Worm (Caenorhabditis elegans) whole organism, early embryonic: ENCODE data around the gene jmjd-3.2.

Experiments
- B0310.2 ChIP-seq: sonication (generic microtip); optimal IDR thresholded peaks from 2 replicates; lab custom pipeline; 2016; ENCODE audit warnings: mild to moderate bottlenecking, missing genetic modification characterization, missing compliant biosample characterization
- F13C5.2 ChIP-seq: sonication (generic microtip); optimal IDR thresholded peaks from 2 replicates; lab custom pipeline; 2017; ENCODE audit warnings: mild to moderate bottlenecking, missing genetic modification characterization, inconsistent platforms, missing compliant biosample characterization
- aly-1 ChIP-seq: sonication (generic microtip); optimal IDR thresholded peaks from 2 replicates; lab custom pipeline; 2016; ENCODE audit warnings: missing genetic modification characterization, missing compliant biosample characterization
- ama-1 ChIP-seq: fragments of 150-350 bp; optimal IDR thresholded peaks from 2 replicates; lab custom pipeline; 2014
- ceh-13 ChIP-seq: fragments of 200-800 bp; sonication (Bioruptor generic); optimal IDR thresholded peaks from 2 replicates; lab custom pipeline; 2018; ENCODE audit warnings: mild to moderate bottlenecking, missing genetic modification characterization, missing compliant biosample characterization
- ceh-36 ChIP-seq: sonication (generic microtip); optimal IDR thresholded peaks from 2 replicates; lab custom pipeline; 2016; ENCODE audit warnings: missing genetic modification characterization, inconsistent platforms, missing compliant biosample characterization
- ets-7 ChIP-seq: sonication (generic microtip); optimal IDR thresholded peaks from 2 replicates; lab custom pipeline; 2016; ENCODE audit warnings: missing genotype, missing genetic modification characterization, missing compliant biosample characterization
- flt-1 ChIP-seq: fragments of 200-800 bp; sonication (Bioruptor generic); IDR thresholded peaks from 2 replicates; pipeline ENCODE4 v1.3.6; 2022; ENCODE audit warnings: missing genetic modification characterization, missing compliant biosample characterization
- hmbx-1 ChIP-seq: sonication (generic microtip); optimal IDR thresholded peaks from 2 replicates; lab custom pipeline; 2016; ENCODE audit warnings: mild to moderate bottlenecking, missing genetic modification characterization, missing compliant biosample characterization
- hmg-4 ChIP-seq: fragments of 200-800 bp; sonication (Bioruptor generic); optimal IDR thresholded peaks from 2 replicates; lab custom pipeline; 2018; ENCODE audit warnings: mild to moderate bottlenecking, missing genetic modification characterization, missing compliant biosample characterization
- hnd-1 ChIP-seq: sonication (generic microtip); optimal IDR thresholded peaks from 2 replicates; lab custom pipeline; 2016; ENCODE audit warnings: missing genetic modification characterization, missing compliant biosample characterization
- pes-1 ChIP-seq: fragments of 200-800 bp; sonication (Bioruptor generic); IDR thresholded peaks from 2 replicates; pipeline ENCODE4 v1.3.6; 2022; ENCODE audit warnings: missing genetic modification reagents, missing genetic modification characterization, missing compliant biosample characterization
- scrt-1 ChIP-seq: fragments of 200-800 bp; sonication (Bioruptor generic); IDR thresholded peaks from 2 replicates; pipeline ENCODE4 v1.3.6; 2022; ENCODE audit warnings: missing genetic modification characterization, missing compliant biosample characterization
- sea-1 ChIP-seq: fragments of 200-800 bp; sonication (Bioruptor generic); conservative IDR thresholded peaks from 2 replicates; pipeline ENCODE4 v1.3.6; 2022; ENCODE audit warnings: missing genetic modification characterization, missing compliant biosample characterization
- tbx-11 ChIP-seq: fragments of 200-800 bp; sonication (Bioruptor generic); IDR thresholded peaks from 2 replicates; pipeline ENCODE4 v1.3.6; 2022; ENCODE audit warnings: missing genetic modification characterization, missing compliant biosample characterization
- tbx-37 ChIP-seq: fragments of 200-800 bp; sonication (Bioruptor generic); conservative IDR thresholded peaks from 2 replicates; pipeline ENCODE4 v1.3.6; 2022; ENCODE audit warnings: missing genetic modification reagents, missing genetic modification characterization, missing compliant biosample characterization
- tra-4 ChIP-seq: sonication (generic microtip); optimal IDR thresholded peaks from 2 replicates; lab custom pipeline; 2017; ENCODE audit warnings: missing genetic modification characterization, missing compliant biosample characterization

The jmjd-3.2 gene

ce11 chrX:14447910-14448309 lies at the start of gene jmjd-3.2:
jmjd-3.2 (plus strand) TSS chrX:14448210.
- TF ChIP-seq tra-4 (tag; lab: Kevin White, UChicago) (no peak), tbx-37 (GFP tag; lab: Robert Waterston, UW) (no peak), hnd-1 (tag; lab: Kevin White, UChicago) (no peak), ets-7 (no peak), ama-1 (lab: Kevin White, UChicago) (no peak), F13C5.2 (tag; lab: Kevin White, UChicago) (no peak), hmg-4 (GFP tag; lab: Kevin White, UChicago) (no peak), sea-1 (no peak), ceh-36 (no peak), scrt-1 (GFP tag; lab: Robert Waterston, UW) (no peak), hmbx-1 (tag; lab: Kevin White, UChicago) (no peak), aly-1 (no peak), pes-1 (GFP tag; lab: Robert Waterston, UW) (no peak), tbx-11 (GFP tag; lab: Robert Waterston, UW) (no peak), ceh-13 (GFP tag; lab: Kevin White, UChicago) (no peak)

DNA sequence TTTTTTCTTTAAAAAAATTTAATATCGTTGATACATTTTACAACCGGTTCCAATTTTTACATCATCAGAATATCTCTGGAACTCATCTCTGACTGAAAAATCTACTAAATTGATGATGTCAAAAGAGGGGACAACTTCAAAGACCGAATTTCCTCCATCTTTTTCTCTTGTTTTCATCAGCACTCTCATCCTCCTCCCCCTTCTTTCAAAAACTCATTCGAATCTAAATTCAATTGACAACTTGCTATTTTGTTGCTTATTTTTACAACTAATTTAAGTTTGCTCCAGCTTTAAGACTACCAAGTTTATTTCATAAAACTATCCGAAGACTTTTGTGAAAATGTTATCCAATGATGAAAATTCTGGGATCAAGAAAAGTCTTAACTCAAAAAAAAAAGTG lies 49.0 kb upstream of the jmjd-3.2 start:
- no peak for TF ChIP-seq sea-1
- TF ChIP-seq flt-1 (GFP tag; lab: Robert Waterston, UW), result no peak
- TF ChIP-seq ama-1 (lab: Kevin White, UChicago), result no peak
- TF ChIP-seq hmbx-1 (tag; lab: Kevin White, UChicago), result no peak
- no peak for TF ChIP-seq ceh-13 (GFP tag; lab: Kevin White, UChicago)
- TF ChIP-seq F13C5.2 (tag; lab: Kevin White, UChicago), result no peak
- no peak for TF ChIP-seq ceh-36
- TF ChIP-seq hmg-4 (GFP tag; lab: Kevin White, UChicago), result no peak
- TF ChIP-seq tbx-37 (GFP tag; lab: Robert Waterston, UW), result no peak
- TF ChIP-seq tra-4 (tag; lab: Kevin White, UChicago), result no peak
- no peak for TF ChIP-seq B0310.2 (tag; lab: Kevin White, UChicago)
- no peak for TF ChIP-seq scrt-1 (GFP tag; lab: Robert Waterston, UW)
- no peak for TF ChIP-seq aly-1
- no peak for TF ChIP-seq pes-1 (GFP tag; lab: Robert Waterston, UW)

DNA sequence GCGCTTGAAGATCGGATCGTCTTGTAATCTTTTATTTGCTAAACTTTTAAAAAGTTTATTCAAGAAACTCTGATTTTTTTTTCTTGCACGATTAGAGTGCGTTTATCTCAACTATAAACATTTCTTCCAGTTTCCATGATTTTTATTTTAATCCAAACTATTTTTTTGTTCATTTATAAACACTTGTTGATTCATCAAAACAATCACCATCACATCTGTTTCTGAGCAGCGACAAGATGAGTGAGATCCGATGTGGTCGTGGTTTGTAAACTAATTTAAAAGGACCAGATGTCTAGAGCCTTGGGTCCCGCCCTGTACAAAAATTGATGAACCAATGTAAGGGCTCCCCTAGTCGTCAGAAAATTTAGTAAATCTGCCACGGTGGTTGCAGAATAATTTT lies 46.8 kb upstream of the jmjd-3.2 start:
- no peak for TF ChIP-seq tbx-37 (GFP tag; lab: Robert Waterston, UW)
- no peak for TF ChIP-seq pes-1 (GFP tag; lab: Robert Waterston, UW)
- no peak for TF ChIP-seq aly-1
- TF ChIP-seq ama-1 (lab: Kevin White, UChicago), result no peak
- TF ChIP-seq hmbx-1 (tag; lab: Kevin White, UChicago), result no peak

DNA sequence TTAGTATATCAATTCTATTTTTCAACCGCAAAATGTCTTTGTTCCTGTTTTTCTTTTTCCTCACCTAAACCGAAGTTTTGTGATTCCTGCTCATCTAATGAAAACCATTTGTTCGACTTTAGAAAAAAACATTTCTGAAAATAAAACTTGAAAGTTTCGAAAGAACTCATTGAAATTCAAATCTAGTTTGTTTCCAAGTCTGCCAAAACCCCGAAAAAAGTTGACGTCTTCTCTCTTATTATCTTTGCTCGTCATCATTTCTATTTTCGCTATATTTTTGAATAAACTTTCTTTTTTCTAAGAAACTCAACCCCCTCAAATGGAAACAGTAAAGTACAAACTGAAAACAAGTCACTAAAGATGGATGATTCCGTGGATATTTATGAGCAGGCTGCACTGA lies 42.2 kb upstream of the jmjd-3.2 start, which contains the start of gene frpr-17:
Gene frpr-17, plus strand, starts transcription at position 301 of the 400 bp plus-strand sequence.
- TF ChIP-seq flt-1 (GFP tag; lab: Robert Waterston, UW) (no peak), ceh-13 (GFP tag; lab: Kevin White, UChicago) (no peak), ets-7 (no peak), ama-1 (lab: Kevin White, UChicago) (no peak), tra-4 (tag; lab: Kevin White, UChicago) (no peak), tbx-37 (GFP tag; lab: Robert Waterston, UW) (no peak), hmg-4 (GFP tag; lab: Kevin White, UChicago) (no peak), pes-1 (GFP tag; lab: Robert Waterston, UW) (no peak), hnd-1 (tag; lab: Kevin White, UChicago) (no peak), ceh-36 (no peak), hmbx-1 (tag; lab: Kevin White, UChicago) (no peak), scrt-1 (GFP tag; lab: Robert Waterston, UW) (no peak), tbx-11 (GFP tag; lab: Robert Waterston, UW) (no peak), F13C5.2 (tag; lab: Kevin White, UChicago) (no peak), aly-1 (no peak)

DNA sequence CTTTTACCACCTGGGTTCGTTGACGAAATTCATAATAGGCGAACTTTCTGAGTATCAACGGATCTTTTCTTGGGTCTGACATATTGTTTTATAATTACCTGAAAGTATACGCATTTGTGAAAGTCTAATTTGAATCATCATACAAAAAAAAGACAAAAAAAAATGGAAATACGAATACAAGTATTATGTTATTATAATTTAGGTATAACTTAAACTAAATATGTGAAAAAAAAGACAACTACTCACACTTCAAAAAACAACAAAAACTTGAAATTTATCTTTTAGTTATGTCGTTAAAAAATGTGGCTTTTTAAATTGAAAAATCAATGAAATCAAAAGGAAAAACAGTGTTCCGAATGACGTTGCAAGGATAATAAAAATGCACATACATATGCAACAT lies 35.2 kb upstream of the jmjd-3.2 start, which contains the start of gene fbxa-179:
Gene fbxa-179, minus strand, starts transcription at position 101 of the 400 bp plus-strand sequence.
- TF ChIP-seq pes-1 (GFP tag; lab: Robert Waterston, UW) (no peak), B0310.2 (tag; lab: Kevin White, UChicago) (no peak), ets-7 (no peak), hmg-4 (GFP tag; lab: Kevin White, UChicago) (no peak), sea-1 (no peak), ceh-13 (GFP tag; lab: Kevin White, UChicago) (no peak), flt-1 (GFP tag; lab: Robert Waterston, UW) (no peak), scrt-1 (GFP tag; lab: Robert Waterston, UW) (no peak), hnd-1 (tag; lab: Kevin White, UChicago) (no peak), hmbx-1 (tag; lab: Kevin White, UChicago) (no peak), ama-1 (lab: Kevin White, UChicago) (no peak), aly-1 (no peak), tbx-37 (GFP tag; lab: Robert Waterston, UW) (no peak), ceh-36 (no peak), tbx-11 (GFP tag; lab: Robert Waterston, UW) (no peak)

- TF ChIP-seq F13C5.2 (tag; lab: Kevin White, UChicago) (no peak), tra-4 (tag; lab: Kevin White, UChicago) (no peak), sea-1 (no peak), hmbx-1 (tag; lab: Kevin White, UChicago) (no peak), aly-1 (no peak), pes-1 (GFP tag; lab: Robert Waterston, UW) (no peak), ets-7 (no peak), B0310.2 (tag; lab: Kevin White, UChicago) (no peak), tbx-11 (GFP tag; lab: Robert Waterston, UW) (no peak), tbx-37 (GFP tag; lab: Robert Waterston, UW) (no peak), ceh-13 (GFP tag; lab: Kevin White, UChicago) (no peak), ama-1 (lab: Kevin White, UChicago) (no peak), ceh-36 (no peak), flt-1 (GFP tag; lab: Robert Waterston, UW) (no peak), scrt-1 (GFP tag; lab: Robert Waterston, UW) (no peak), hnd-1 (tag; lab: Kevin White, UChicago) (no peak), hmg-4 (GFP tag; lab: Kevin White, UChicago) (no peak)
These were observed 32.4 kb upstream of the jmjd-3.2 start, which contains the start of gene F23D12.10 for ce11 chrX:14415641-14416040. F23D12.10 (minus strand) TSS chrX:14415741.
